Worm (Caenorhabditis elegans) whole organism, young adult: ENCODE results near the gene W06D11.1.

ENCODE experiments used
- B0035.1 ChIP-seq: sonication (generic microtip); optimal IDR thresholded peaks from 2 replicates; lab custom pipeline; 2016; ENCODE audit warnings: missing genetic modification characterization, mild to moderate bottlenecking, missing compliant biosample characterization, missing genotype, missing genetic modification reagents
- B0261.1 ChIP-seq: sonication (generic microtip); optimal IDR thresholded peaks from 2 replicates; lab custom pipeline; 2016; ENCODE audit warnings: mild to moderate bottlenecking, missing genetic modification characterization, moderate library complexity, missing compliant biosample characterization
- F52B5.7 ChIP-seq: sonication (generic microtip); optimal IDR thresholded peaks from 2 replicates; lab custom pipeline; 2016; ENCODE audit warnings: mild to moderate bottlenecking, missing genetic modification characterization, missing compliant biosample characterization
- F55B11.4 ChIP-seq: sonication (generic microtip); optimal IDR thresholded peaks from 2 replicates; lab custom pipeline; 2016; ENCODE audit warnings: missing compliant biosample characterization, missing genetic modification characterization, borderline replicate concordance; ENCODE audit not compliant: insufficient read depth
- T07F8.4 ChIP-seq: sonication (generic microtip); optimal IDR thresholded peaks from 2 replicates; lab custom pipeline; 2016; ENCODE audit warnings: mild to moderate bottlenecking, missing genetic modification characterization, moderate library complexity, missing compliant biosample characterization
- akir-1 ChIP-seq: fragments of 200-800 bp; sonication (Bioruptor generic); optimal IDR thresholded peaks from 2 replicates; lab custom pipeline; 2018; ENCODE audit warnings: mild to moderate bottlenecking, missing genetic modification characterization, moderate library complexity, missing compliant biosample characterization
- ama-1 ChIP-seq, 3 experiments: fragments of 150-350 bp in 1 of 3; sonication (generic microtip) in 2 of 3; optimal IDR thresholded peaks; 2 replicates each; lab custom pipeline; 2014 to 2018; ENCODE audit warnings: missing biosample characterization in 2 of 3, missing genetic modification characterization in 2 of 3, missing genetic modification reagents in 2 of 3
- aptf-2 ChIP-seq: fragments of 200-800 bp; sonication (Bioruptor generic); conservative IDR thresholded peaks from 2 replicates; pipeline ENCODE4 v1.3.6; 2022; ENCODE audit warnings: missing genetic modification reagents, missing genetic modification characterization, missing compliant biosample characterization
- aptf-3 ChIP-seq: fragments of 200-800 bp; sonication (Bioruptor generic); IDR thresholded peaks from 2 replicates; pipeline ENCODE4 v1.3.6; 2022; ENCODE audit warnings: missing genetic modification characterization, missing compliant biosample characterization
- attf-3 ChIP-seq: fragments of 200-800 bp; sonication (Bioruptor generic); conservative IDR thresholded peaks from 2 replicates; pipeline ENCODE4 v1.3.6; 2022; ENCODE audit warnings: missing genetic modification reagents, missing genetic modification characterization, missing compliant biosample characterization
- bed-1 ChIP-seq: fragments of 200-800 bp; sonication (Bioruptor generic); IDR thresholded peaks from 2 replicates; pipeline ENCODE4 v1.3.6; 2022; ENCODE audit warnings: missing genetic modification reagents, missing genetic modification characterization, missing compliant biosample characterization
- bed-2 ChIP-seq: fragments of 200-800 bp; sonication (Bioruptor generic); IDR thresholded peaks from 2 replicates; pipeline ENCODE4 v1.3.6; 2022; ENCODE audit warnings: missing genetic modification reagents, missing genetic modification characterization, missing compliant biosample characterization
- ccch-3 ChIP-seq: fragments of 200-800 bp; sonication (Bioruptor generic); optimal IDR thresholded peaks from 2 replicates; lab custom pipeline; 2018; ENCODE audit warnings: mild to moderate bottlenecking, missing genetic modification characterization, missing compliant biosample characterization
- efl-1 ChIP-seq: fragments of 150-350 bp; optimal IDR thresholded peaks from 2 replicates; lab custom pipeline; 2014; ENCODE audit warnings: missing biosample characterization, missing genetic modification reagents, missing genetic modification characterization
- egl-44 ChIP-seq: fragments of 200-800 bp; sonication (Bioruptor generic); IDR thresholded peaks from 2 replicates; pipeline ENCODE4 v1.3.6; 2022; ENCODE audit warnings: missing genetic modification reagents, missing genetic modification characterization, missing compliant biosample characterization
- gei-17 ChIP-seq: fragments of 200-800 bp; sonication (Bioruptor generic); optimal IDR thresholded peaks from 2 replicates; lab custom pipeline; 2018; ENCODE audit warnings: mild to moderate bottlenecking, missing genetic modification characterization, missing compliant biosample characterization
- hlh-26 ChIP-seq: fragments of 200-800 bp; sonication (Bioruptor generic); conservative IDR thresholded peaks from 2 replicates; pipeline ENCODE4 v1.3.6; 2022; ENCODE audit warnings: missing genetic modification reagents, missing genetic modification characterization, missing compliant biosample characterization
- lag-1 ChIP-seq: fragments of 200-800 bp; sonication (Bioruptor generic); IDR thresholded peaks from 2 replicates; pipeline ENCODE4 v1.3.6; 2022; ENCODE audit warnings: missing genetic modification reagents, missing genetic modification characterization, missing compliant biosample characterization
- let-607 ChIP-seq, 2 experiments: fragments of 200-800 bp in 1 of 2; sonication (Bioruptor generic) in 1 of 2; sonication (generic microtip) in 1 of 2; optimal IDR thresholded peaks; 2 replicates each; lab custom pipeline; 2016 to 2018; ENCODE audit warnings: mild to moderate bottlenecking in 2 of 2, missing compliant biosample characterization in 2 of 2, missing genetic modification characterization in 2 of 2, moderate library complexity in 2 of 2, missing genotype in 1 of 2
- lin-26 ChIP-seq: fragments of 200-800 bp; sonication (Bioruptor generic); IDR thresholded peaks from 2 replicates; pipeline ENCODE4 v1.3.6; 2022; ENCODE audit warnings: missing genetic modification reagents, missing genetic modification characterization, missing compliant biosample characterization
- madf-10 ChIP-seq: sonication (generic microtip); optimal IDR thresholded peaks from 2 replicates; lab custom pipeline; 2016; ENCODE audit warnings: mild to moderate bottlenecking, missing genetic modification characterization, missing compliant biosample characterization
- madf-3 ChIP-seq: fragments of 200-800 bp; sonication (Bioruptor generic); IDR thresholded peaks from 2 replicates; pipeline ENCODE4 v1.3.6; 2022; ENCODE audit warnings: missing genetic modification reagents, missing genetic modification characterization, missing compliant biosample characterization
- madf-8 ChIP-seq: fragments of 200-800 bp; sonication (Bioruptor generic); conservative IDR thresholded peaks from 2 replicates; pipeline ENCODE4 v1.3.6; 2022; ENCODE audit warnings: missing genetic modification reagents, missing genetic modification characterization, missing compliant biosample characterization
- nfyb-1 ChIP-seq: fragments of 200-800 bp; sonication (Bioruptor generic); IDR thresholded peaks from 2 replicates; pipeline ENCODE4 v1.3.6; 2022; ENCODE audit warnings: missing genetic modification reagents, missing genetic modification characterization, missing compliant biosample characterization
- nhr-80 ChIP-seq: sonication (generic microtip); optimal IDR thresholded peaks from 2 replicates; lab custom pipeline; 2016; ENCODE audit warnings: missing genetic modification characterization, missing compliant biosample characterization
- rcor-1 ChIP-seq: fragments of 200-800 bp; sonication (Bioruptor generic); IDR thresholded peaks from 2 replicates; pipeline ENCODE4 v1.3.6; 2022; ENCODE audit warnings: missing genetic modification reagents, missing genetic modification characterization, missing compliant biosample characterization
- sptf-2 ChIP-seq: fragments of 200-800 bp; sonication (Bioruptor generic); optimal IDR thresholded peaks from 2 replicates; lab custom pipeline; 2018; ENCODE audit warnings: mild to moderate bottlenecking, missing genetic modification characterization, missing compliant biosample characterization
- unc-62 ChIP-seq: fragments of 150-350 bp; optimal IDR thresholded peaks from 2 replicates; lab custom pipeline; 2014; ENCODE audit warnings: missing biosample characterization, missing genetic modification reagents, missing genetic modification characterization
- xnd-1 ChIP-seq: sonication (generic microtip); optimal IDR thresholded peaks from 2 replicates; lab custom pipeline; 2016; ENCODE audit warnings: missing genotype, missing genetic modification reagents, missing genetic modification characterization, missing compliant biosample characterization
- zfh-2 ChIP-seq: fragments of 200-800 bp; sonication (Bioruptor generic); conservative IDR thresholded peaks from 2 replicates; pipeline ENCODE4 v1.3.6; 2022; ENCODE audit warnings: missing genetic modification reagents, missing genetic modification characterization, missing compliant biosample characterization
- ztf-18 ChIP-seq: sonication (generic microtip); optimal IDR thresholded peaks from 2 replicates; lab custom pipeline; 2016; ENCODE audit warnings: missing genotype, mild to moderate bottlenecking, missing genetic modification characterization, missing compliant biosample characterization
- ztf-28 ChIP-seq: fragments of 200-800 bp; sonication (Bioruptor generic); IDR thresholded peaks from 2 replicates; pipeline ENCODE4 v1.3.6; 2022; ENCODE audit warnings: missing genetic modification reagents, missing genetic modification characterization, missing compliant biosample characterization

Gene W06D11.1

ce11 chrX:12315268-12315667 is 20.9 kb downstream of the W06D11.1 start, which contains the start of gene xtr-2:
Gene xtr-2, plus strand, starts transcription at chrX:12315568.
- TF ChIP-seq bed-1 (GFP tag; lab: Robert Waterston, UW) (no peak), gei-17 (GFP tag; lab: Kevin White, UChicago) (no peak)

ce11 chrX:12317560-12317959 is 23.2 kb downstream of the W06D11.1 start:
- no peak for TF ChIP-seq bed-2 (GFP tag; lab: Robert Waterston, UW)

- peak; percentile 5 for TF ChIP-seq unc-62 (GFP tag; lab: Kevin White, UChicago)
- TF ChIP-seq nhr-80 (tag; lab: Kevin White, UChicago) = no peak
Measured at ce11 chrX:12320737-12321136, 26.4 kb downstream of the W06D11.1 start, which contains the start of gene ceh-40. Gene ceh-40, minus strand, starts transcription at chrX:12320777.

- TF ChIP-seq madf-8 (GFP tag; lab: Robert Waterston, UW) (no peak), B0035.1 (tag; lab: Kevin White, UChicago) (no peak), akir-1 (GFP tag; lab: Kevin White, UChicago) (no peak), ztf-18 (tag; lab: Kevin White, UChicago) (no peak), zfh-2 (GFP tag; lab: Robert Waterston, UW) (no peak), lin-26 (GFP tag; lab: Robert Waterston, UW) (no peak), F55B11.4 (no peak), T07F8.4 (tag; lab: Kevin White, UChicago) (no peak), ztf-28 (GFP tag; lab: Robert Waterston, UW) (no peak), madf-3 (GFP tag; lab: Robert Waterston, UW) (no peak), aptf-2 (no peak), nfyb-1 (GFP tag; lab: Robert Waterston, UW) (no peak), madf-10 (tag; lab: Kevin White, UChicago) (no peak), ccch-3 (GFP tag; lab: Kevin White, UChicago) (no peak)
Measured at ce11 chrX:12321357-12321756, 27.0 kb downstream of the W06D11.1 start, which contains the start of gene F17A2.13. Gene F17A2.13, plus strand, starts transcription at chrX:12321657.

ce11 chrX:12323439-12323838 is 29.1 kb downstream of the W06D11.1 start, which contains the start of gene srd-40:
Gene srd-40, plus strand, starts transcription at chrX:12323739.
- no peak for TF ChIP-seq B0261.1 (tag; lab: Kevin White, UChicago)
- no peak for TF ChIP-seq sptf-2 (GFP tag; lab: Kevin White, UChicago)
- TF ChIP-seq bed-2 (GFP tag; lab: Robert Waterston, UW) = no peak
- no peak for TF ChIP-seq efl-1 (GFP tag; lab: Kevin White, UChicago)
- TF ChIP-seq aptf-3 (GFP tag; lab: Robert Waterston, UW) = no peak
- no peak for TF ChIP-seq ama-1 (optimal IDR thresholded peaks at IDR 0.05; lab: Kevin White, UChicago)
- TF ChIP-seq ama-1 (GFP tag; optimal IDR thresholded peaks at IDR 0.05; lab: Kevin White, UChicago) = no peak
- TF ChIP-seq T07F8.4 (tag; lab: Kevin White, UChicago) = no peak
- TF ChIP-seq xnd-1 (tag; lab: Kevin White, UChicago) = no peak
- no peak for TF ChIP-seq F52B5.7 (tag; lab: Kevin White, UChicago)
- no peak for TF ChIP-seq hlh-26
- no peak for TF ChIP-seq attf-3
- no peak for TF ChIP-seq let-607 (tag; optimal IDR thresholded peaks at IDR 0.05; lab: Kevin White, UChicago)
- TF ChIP-seq gei-17 (GFP tag; lab: Kevin White, UChicago) = no peak
- no peak for TF ChIP-seq unc-62 (GFP tag; lab: Kevin White, UChicago)
- no peak for TF ChIP-seq lag-1 (GFP tag; lab: Robert Waterston, UW)
- TF ChIP-seq nfyb-1 (GFP tag; lab: Robert Waterston, UW) = no peak
- TF ChIP-seq egl-44 = no peak
- TF ChIP-seq rcor-1 = no peak
